Fruit fly (Drosophila melanogaster) whole organism, embryonic: ENCODE data around the gene LIMK1.
A peak's percentile ranks its signal among the peaks of the same experiment; 100 is the strongest.

ENCODE experiments used
- ATbp ChIP-seq: fragments of 200-800 bp; sonication (Bioruptor generic); optimal IDR thresholded peaks from 2 replicates; lab custom pipeline; 2017; ENCODE audit warnings: missing biosample characterization, mild to moderate bottlenecking, missing genetic modification characterization, missing genetic modification reagents
- Asciz ChIP-seq: fragments of 200-800 bp; sonication (Bioruptor generic); optimal IDR thresholded peaks from 2 replicates; lab custom pipeline; 2017; ENCODE audit warnings: missing biosample characterization, mild to moderate bottlenecking, missing genetic modification characterization, missing genetic modification reagents
- CG10431 ChIP-seq: fragments of 200-800 bp; sonication (Bioruptor generic); optimal IDR thresholded peaks from 3 replicates; lab custom pipeline; 2018; ENCODE audit warnings: missing biosample characterization, mild to moderate bottlenecking, missing genetic modification characterization
- CG10654 ChIP-seq: fragments of 200-800 bp; sonication (Bioruptor generic); optimal IDR thresholded peaks from 2 replicates; lab custom pipeline; 2016; ENCODE audit warnings: missing biosample characterization, missing genetic modification characterization
- CG11456 ChIP-seq: fragments of 200-800 bp; sonication (Bioruptor generic); IDR thresholded peaks from 3 replicates; pipeline ENCODE4 v1.3.6; 2022; ENCODE audit warnings: missing biosample characterization, missing genetic modification characterization
- CG12219 ChIP-seq: fragments of 200-800 bp; sonication (Bioruptor generic); optimal IDR thresholded peaks from 3 replicates; lab custom pipeline; 2018; ENCODE audit warnings: missing biosample characterization, mild to moderate bottlenecking, missing genetic modification characterization
- CG1529 ChIP-seq: fragments of 200-800 bp; sonication (Bioruptor generic); optimal IDR thresholded peaks from 3 replicates; lab custom pipeline; 2018; ENCODE audit warnings: missing biosample characterization, missing genetic modification characterization
- CG16779 ChIP-seq: fragments of 200-800 bp; sonication (Bioruptor generic); IDR thresholded peaks from 2 replicates; pipeline ENCODE4 v1.3.6; 2022; ENCODE audit warnings: missing biosample characterization, missing genetic modification characterization
- CG16813 ChIP-seq: fragments of 200-800 bp; sonication (Bioruptor generic); IDR thresholded peaks from 3 replicates; pipeline ENCODE4 v1.3.6; 2022; ENCODE audit warnings: missing biosample characterization, missing genetic modification characterization; ENCODE audit not compliant: partially characterized antibody
- CG1832 ChIP-seq: fragments of 200-800 bp; sonication (Bioruptor generic); optimal IDR thresholded peaks from 2 replicates; lab custom pipeline; 2017; ENCODE audit warnings: missing biosample characterization, mild to moderate bottlenecking, missing genetic modification characterization, inconsistent platforms
- CG18599 ChIP-seq: fragments of 200-800 bp; sonication (Bioruptor generic); optimal IDR thresholded peaks from 3 replicates; lab custom pipeline; 2017; ENCODE audit warnings: missing biosample characterization, missing genetic modification characterization, mild to moderate bottlenecking, moderate library complexity, missing genetic modification reagents
- CG31365 ChIP-seq: fragments of 200-800 bp; sonication (Bioruptor generic); optimal IDR thresholded peaks from 2 replicates; lab custom pipeline; 2018; ENCODE audit warnings: missing biosample characterization, mild to moderate bottlenecking, missing genetic modification characterization
- CG33213 ChIP-seq: fragments of 200-800 bp; sonication (Bioruptor generic); optimal IDR thresholded peaks from 3 replicates; lab custom pipeline; 2016; ENCODE audit warnings: missing biosample characterization, missing genetic modification characterization
- CG6254 ChIP-seq: fragments of 200-800 bp; sonication (Bioruptor generic); optimal IDR thresholded peaks from 3 replicates; lab custom pipeline; 2017; ENCODE audit warnings: mild to moderate bottlenecking, missing biosample characterization, missing genetic modification reagents, missing genetic modification characterization
- CG6272 ChIP-seq: fragments of 200-800 bp; sonication (Bioruptor generic); IDR thresholded peaks from 2 replicates; pipeline ENCODE4 v1.3.6; 2022; ENCODE audit warnings: missing biosample characterization, missing genetic modification characterization
- CG7745 ChIP-seq: fragments of 200-800 bp; sonication (Bioruptor generic); optimal IDR thresholded peaks from 2 replicates; lab custom pipeline; 2018; ENCODE audit warnings: missing biosample characterization, mild to moderate bottlenecking, missing genetic modification characterization, moderate library complexity
- CG7839 ChIP-seq: fragments of 200-800 bp; sonication (Bioruptor generic); optimal IDR thresholded peaks from 3 replicates; lab custom pipeline; 2018; ENCODE audit warnings: missing biosample characterization, mild to moderate bottlenecking, missing genetic modification characterization, moderate library complexity
- CG8924 ChIP-seq: fragments of 200-800 bp; optimal IDR thresholded peaks from 3 replicates; lab custom pipeline; 2019; ENCODE audit warnings: missing biosample characterization, mild to moderate bottlenecking, missing genetic modification characterization, moderate library complexity
- CG9817 ChIP-seq: fragments of 200-800 bp; sonication (Bioruptor generic); optimal IDR thresholded peaks from 2 replicates; lab custom pipeline; 2018; ENCODE audit warnings: missing biosample characterization, mild to moderate bottlenecking, missing genetic modification characterization, moderate library complexity
- Chrac-16 ChIP-seq: fragments of 200-800 bp; sonication (Bioruptor generic); optimal IDR thresholded peaks from 3 replicates; lab custom pipeline; 2016; ENCODE audit warnings: missing biosample characterization, missing genetic modification characterization
- CrebB ChIP-seq: fragments of 200-800 bp; sonication (Bioruptor generic); optimal IDR thresholded peaks from 3 replicates; lab custom pipeline; 2018; ENCODE audit warnings: missing biosample characterization, mild to moderate bottlenecking, missing genetic modification characterization
- D19B ChIP-seq: fragments of 200-800 bp; sonication (Bioruptor generic); optimal IDR thresholded peaks from 2 replicates; lab custom pipeline; 2017; ENCODE audit warnings: missing biosample characterization, mild to moderate bottlenecking, missing genetic modification characterization
- E2f2 ChIP-seq: fragments of 200-800 bp; sonication (Bioruptor generic); IDR thresholded peaks from 2 replicates; pipeline ENCODE4 v1.3.6; 2022; ENCODE audit warnings: missing biosample characterization, missing genetic modification characterization
- Ets65A ChIP-seq: fragments of 200-800 bp; sonication (Bioruptor generic); peaks from one replicate; lab custom pipeline; 2016; ENCODE audit warnings: missing biosample characterization, missing genetic modification characterization
- HLH3B ChIP-seq: fragments of 200-800 bp; sonication (Bioruptor generic); IDR thresholded peaks from 2 replicates; pipeline ENCODE4 v1.3.6; 2022; ENCODE audit warnings: missing biosample characterization, missing genetic modification characterization
- Hr39 ChIP-seq: fragments of >200 bp; optimal IDR thresholded peaks from 2 replicates; lab custom pipeline; 2017
- Hr51 ChIP-seq, 2 experiments: fragments of 200-800 bp; sonication (Bioruptor generic); optimal IDR thresholded peaks; 2 replicates in 1 of 2; 3 replicates in 1 of 2; lab custom pipeline; 2016 to 2018; ENCODE audit warnings: missing biosample characterization in 2 of 2, missing genetic modification characterization in 2 of 2, mild to moderate bottlenecking in 1 of 2, moderate library complexity in 1 of 2
- Jarid2 ChIP-seq: fragments of 200-800 bp; sonication (Bioruptor generic); optimal IDR thresholded peaks from 3 replicates; lab custom pipeline; 2017; ENCODE audit warnings: mild to moderate bottlenecking, missing biosample characterization, missing genetic modification reagents, missing genetic modification characterization
- NC2α ChIP-seq: fragments of 200-800 bp; sonication (Bioruptor generic); optimal IDR thresholded peaks from 2 replicates; lab custom pipeline; 2016; ENCODE audit warnings: missing biosample characterization, missing genetic modification characterization
- Nf-YC ChIP-seq: fragments of 200-800 bp; optimal IDR thresholded peaks from 3 replicates; lab custom pipeline; 2019; ENCODE audit warnings: missing biosample characterization, mild to moderate bottlenecking, missing genetic modification characterization, moderate library complexity
- PHDP ChIP-seq: fragments of 200-800 bp; sonication (Bioruptor generic); optimal IDR thresholded peaks from 3 replicates; lab custom pipeline; 2018; ENCODE audit warnings: missing biosample characterization, mild to moderate bottlenecking, missing genetic modification characterization, moderate library complexity
- Rfx ChIP-seq: fragments of 200-800 bp; sonication (Bioruptor generic); IDR thresholded peaks from 2 replicates; pipeline ENCODE4 v1.3.6; 2022; ENCODE audit warnings: missing biosample characterization, missing genetic modification characterization
- abd-A ChIP-seq: fragments of 200-800 bp; sonication (Bioruptor generic); optimal IDR thresholded peaks from 3 replicates; lab custom pipeline; 2019; ENCODE audit warnings: missing biosample characterization, mild to moderate bottlenecking, missing genetic modification characterization, moderate library complexity
- al ChIP-seq: fragments of 200-800 bp; sonication (Bioruptor generic); IDR thresholded peaks from 2 replicates; pipeline ENCODE4 v1.3.6; 2022; ENCODE audit warnings: missing biosample characterization, missing genetic modification characterization
- ap ChIP-seq: fragments of 200-800 bp; sonication (Bioruptor generic); IDR thresholded peaks from 2 replicates; pipeline ENCODE4 v1.3.6; 2022; ENCODE audit warnings: missing biosample characterization, missing genetic modification characterization
- ara ChIP-seq: fragments of 200-800 bp; sonication (Bioruptor generic); IDR thresholded peaks from 2 replicates; pipeline ENCODE4 v1.3.6; 2022; ENCODE audit warnings: missing biosample characterization, missing genetic modification characterization
- az2 ChIP-seq: fragments of 200-800 bp; sonication (Bioruptor generic); optimal IDR thresholded peaks from 3 replicates; lab custom pipeline; 2016; ENCODE audit warnings: missing biosample characterization, missing genetic modification characterization
- chif ChIP-seq, 2 experiments: fragments of 200-800 bp; sonication (Bioruptor generic); optimal IDR thresholded peaks; 3 replicates each; lab custom pipeline; 2016; ENCODE audit warnings: missing biosample characterization in 2 of 2, missing genetic modification characterization in 2 of 2
- da ChIP-seq: fragments of 200-800 bp; sonication (Bioruptor generic); optimal IDR thresholded peaks from 2 replicates; lab custom pipeline; 2016; ENCODE audit warnings: missing biosample characterization, missing genetic modification characterization
- dmrt11E ChIP-seq: fragments of 200-800 bp; sonication (Bioruptor generic); optimal IDR thresholded peaks from 3 replicates; lab custom pipeline; 2018; ENCODE audit warnings: missing biosample characterization, mild to moderate bottlenecking, missing genetic modification characterization, moderate library complexity
- exex ChIP-seq: fragments of 200-800 bp; sonication (Bioruptor generic); optimal IDR thresholded peaks from 4 replicates; lab custom pipeline; 2018; ENCODE audit warnings: missing biosample characterization, mild to moderate bottlenecking, missing genetic modification characterization, moderate library complexity
- eyg ChIP-seq: fragments of 200-800 bp; sonication (Bioruptor generic); optimal IDR thresholded peaks from 3 replicates; lab custom pipeline; 2016; ENCODE audit warnings: missing biosample characterization, missing genetic modification characterization
- jing ChIP-seq: fragments of 200-800 bp; sonication (Bioruptor generic); optimal IDR thresholded peaks from 2 replicates; lab custom pipeline; 2018; ENCODE audit warnings: missing biosample characterization, mild to moderate bottlenecking, missing genetic modification characterization
- ken ChIP-seq: fragments of 200-800 bp; sonication (Bioruptor generic); IDR thresholded peaks from 3 replicates; pipeline ENCODE4 v1.3.6; 2022; ENCODE audit warnings: missing biosample characterization, missing genetic modification characterization
- lab ChIP-seq: fragments of 200-800 bp; sonication (Bioruptor generic); optimal IDR thresholded peaks from 3 replicates; lab custom pipeline; 2017; ENCODE audit warnings: missing biosample characterization, missing genetic modification characterization, mild to moderate bottlenecking, moderate library complexity, missing genetic modification reagents
- otp ChIP-seq: fragments of 200-800 bp; sonication (Bioruptor generic); IDR thresholded peaks from 3 replicates; pipeline ENCODE4, ENCODE4 v1.3.6; 2022; ENCODE audit warnings: missing biosample characterization, missing genetic modification characterization
- pfk ChIP-seq: fragments of 200-800 bp; sonication (Bioruptor generic); optimal IDR thresholded peaks from 2 replicates; lab custom pipeline; 2018; ENCODE audit warnings: missing biosample characterization, mild to moderate bottlenecking, missing genetic modification characterization, moderate library complexity
- sna ChIP-seq: fragments of 200-800 bp; sonication (Bioruptor generic); IDR thresholded peaks from 2 replicates; pipeline ENCODE4 v1.3.6; 2022; ENCODE audit warnings: missing biosample characterization, missing genetic modification characterization; ENCODE audit not compliant: partially characterized antibody
- tin ChIP-seq: fragments of 200-800 bp; sonication (Bioruptor generic); optimal IDR thresholded peaks from 3 replicates; lab custom pipeline; 2016; ENCODE audit warnings: missing biosample characterization, missing genetic modification characterization
- tio ChIP-seq: fragments of 200-800 bp; sonication (Bioruptor generic); optimal IDR thresholded peaks from 2 replicates; lab custom pipeline; 2017; ENCODE audit warnings: missing biosample characterization, missing genetic modification characterization, inconsistent platforms
- ttk ChIP-seq: fragments of 200-800 bp; sonication (Bioruptor generic); IDR thresholded peaks from 2 replicates; pipeline ENCODE4 v2.1.2; 2022; ENCODE audit warnings: missing biosample characterization, missing genetic modification characterization
- yki ChIP-seq: fragments of >200 bp; optimal IDR thresholded peaks from 3 replicates; lab custom pipeline; 2018

The LIMK1 gene

DNA sequence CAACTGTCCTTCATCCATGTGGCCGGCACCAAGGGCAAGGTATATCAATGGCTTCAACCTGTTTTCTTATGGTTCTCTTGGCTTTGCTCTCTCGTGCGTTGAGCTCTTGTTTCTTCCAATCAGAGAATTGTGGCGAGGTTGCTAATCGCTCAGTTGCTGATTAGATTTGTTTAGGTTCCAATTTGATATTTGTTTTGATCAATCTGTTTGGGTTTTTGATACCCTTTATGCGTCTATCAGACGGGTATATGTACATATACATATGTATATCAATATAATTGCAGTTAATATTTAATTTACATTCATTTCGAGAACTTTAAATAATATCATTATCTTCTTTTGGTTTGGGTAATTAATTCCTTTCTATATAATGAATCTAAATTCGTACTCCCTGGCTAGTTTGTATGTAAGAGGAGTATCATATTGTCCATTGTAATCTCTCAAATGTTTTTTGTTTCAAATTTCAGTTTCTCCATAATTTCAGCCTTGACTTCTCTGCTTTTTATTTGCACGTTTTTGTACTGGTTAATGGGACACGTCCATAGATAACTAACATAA lies 21.3 kb upstream of the LIMK1 start (continued):
- TF ChIP-seq ttk (GFP tag; lab: Robert Waterston, UW) (no peak), chif (GFP tag; optimal IDR thresholded peaks at IDR 0.05; lab: Kevin White, UChicago) (no peak), CG16779 (GFP tag; lab: Robert Waterston, UW) (no peak), ATbp (GFP tag; lab: Kevin White, UChicago) (no peak), CG6254 (GFP tag; lab: Kevin White, UChicago) (no peak), CG10431 (GFP tag; lab: Kevin White, UChicago) (no peak), exex (tag; lab: Kevin White, UChicago) (peak; percentile 30), yki (lab: Kevin White, UChicago) (no peak), CG31365 (tag; lab: Kevin White, UChicago) (no peak), CG9817 (tag; lab: Kevin White, UChicago) (no peak), tin (GFP tag; lab: Kevin White, UChicago) (no peak), CG1832 (GFP tag; lab: Kevin White, UChicago) (no peak), CG12219 (GFP tag; lab: Kevin White, UChicago) (no peak), CrebB (no peak), az2 (GFP tag; lab: Kevin White, UChicago) (no peak), CG10654 (no peak), ken (no peak), Hr51 (GFP tag; optimal IDR thresholded peaks at IDR 0.05; lab: Kevin White, UChicago) (peak in 1 of 2 experiments; percentile 20), Nf-YC (tag; lab: Kevin White, UChicago) (no peak), CG18599 (peak; percentile 44), lab (GFP tag; lab: Kevin White, UChicago) (peak; percentile 41), eyg (GFP tag; lab: Kevin White, UChicago) (no peak), dmrt11E (tag; lab: Kevin White, UChicago) (no peak), NC2α (no peak), CG16813 (no peak), pfk (GFP tag; lab: Kevin White, UChicago) (no peak), CG7839 (no peak), Ets65A (no peak), al (GFP tag; lab: Robert Waterston, UW) (0 out of 2 replicates have a peak, but pooled peaks have one; percentile 6), CG33213 (GFP tag; lab: Kevin White, UChicago) (no peak), CG7745 (tag; lab: Kevin White, UChicago) (no peak), Rfx (no peak), CG6272 (GFP tag; lab: Robert Waterston, UW) (no peak), jing (GFP tag; lab: Kevin White, UChicago) (no peak), CG11456 (GFP tag; lab: Robert Waterston, UW) (no peak), D19B (GFP tag; lab: Kevin White, UChicago) (peak; percentile 79), sna (no peak), ap (GFP tag; lab: Robert Waterston, UW) (no peak), ara (GFP tag; lab: Robert Waterston, UW) (no peak), Jarid2 (no peak), Asciz (GFP tag; lab: Kevin White, UChicago) (no peak), da (GFP tag; lab: Kevin White, UChicago) (no peak), CG8924 (tag; lab: Kevin White, UChicago) (peak; percentile 23), CG1529 (no peak), E2f2 (GFP tag; lab: Robert Waterston, UW) (no peak), HLH3B (GFP tag; lab: Robert Waterston, UW) (no peak), Chrac-16 (GFP tag; lab: Kevin White, UChicago) (no peak), abd-A (no peak), tio (GFP tag; lab: Kevin White, UChicago) (no peak), Hr39 (no peak), PHDP (tag; lab: Kevin White, UChicago) (peak; percentile 44), otp (GFP tag; lab: Robert Waterston, UW) (no peak)
